Fruit fly (Drosophila melanogaster) S2 (cell line): ENCODE measurements around the gene mRpS24.

Experiments used
- CG8478 ChIP-seq: fragments of >200 bp; optimal IDR thresholded peaks from 2 replicates; lab custom pipeline; 2018
- CTCF ChIP-seq, 2 experiments: fragments of >200 bp; optimal IDR thresholded peaks; 2 replicates each; lab custom pipeline; 2018

dm6 chr3R:24205234-24205894, 42.0 kb upstream of the mRpS24 start:
- no peak for TF ChIP-seq CG8478
- no peak for TF ChIP-seq CTCF (optimal IDR thresholded peaks at IDR 0.05; lab: Kevin White, UChicago)
